Worm (Caenorhabditis elegans) whole organism, L1 larva: ENCODE results near the gene anoh-2.

Experiments
- C34B4.2 ChIP-seq: sonication (generic microtip); optimal IDR thresholded peaks from 2 replicates; lab custom pipeline; 2017; ENCODE audit warnings: mild to moderate bottlenecking, missing genetic modification characterization, missing compliant biosample characterization
- aha-1 ChIP-seq: fragments of 150-350 bp; optimal IDR thresholded peaks from 2 replicates; lab custom pipeline; 2014; ENCODE audit warnings: missing biosample characterization, missing genetic modification characterization
- hpl-2 ChIP-seq: fragments of 150-350 bp; optimal IDR thresholded peaks from 2 replicates; lab custom pipeline; 2014; ENCODE audit warnings: missing biosample characterization, missing genetic modification reagents, missing genetic modification characterization
- lin-13 ChIP-seq: fragments of 150-350 bp; optimal IDR thresholded peaks from 2 replicates; lab custom pipeline; 2014; ENCODE audit warnings: missing biosample characterization, missing genetic modification reagents, missing genetic modification characterization
- nhr-77 ChIP-seq: fragments of 150-350 bp; optimal IDR thresholded peaks from 2 replicates; lab custom pipeline; 2014; ENCODE audit warnings: missing biosample characterization, missing genetic modification characterization
- zip-4 ChIP-seq: fragments of 200-800 bp; sonication (Bioruptor generic); optimal IDR thresholded peaks from 2 replicates; lab custom pipeline; 2018; ENCODE audit warnings: mild to moderate bottlenecking, missing genetic modification characterization, moderate library complexity, missing compliant biosample characterization
- ztf-11 ChIP-seq, 2 experiments: sonication (generic microtip); optimal IDR thresholded peaks; 2 replicates each; lab custom pipeline; 2016 to 2017; ENCODE audit warnings: missing genetic modification characterization in 2 of 2, missing biosample characterization in 1 of 2, missing compliant biosample characterization in 1 of 2

DNA sequence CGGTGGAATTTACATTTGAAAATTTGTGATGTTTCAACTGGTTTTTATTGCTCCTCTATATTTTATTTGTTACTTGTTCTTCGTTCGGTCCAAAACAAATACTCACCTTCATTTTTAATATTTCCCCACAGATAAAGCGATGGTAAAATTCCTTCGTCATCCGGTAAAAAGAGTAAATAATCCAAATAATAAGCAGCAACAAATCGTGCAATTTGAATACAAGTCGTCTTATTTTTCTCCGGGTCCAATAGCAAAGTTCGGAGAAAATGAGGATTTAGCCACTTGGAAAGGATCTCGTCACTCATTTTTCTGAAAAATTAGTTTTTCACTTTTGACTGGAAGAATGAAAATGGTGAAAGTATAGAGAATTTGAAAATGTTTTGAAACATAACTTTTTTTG is 5.0 kb upstream of the anoh-2 start, which contains the start of gene talp-3:
- no peak for TF ChIP-seq lin-13 (GFP tag; lab: Kevin White, UChicago)
- TF ChIP-seq nhr-77 (tag; lab: Kevin White, UChicago), result no peak
- no peak for TF ChIP-seq ztf-11 (tag; optimal IDR thresholded peaks at IDR 0.05; lab: Kevin White, UChicago)
- no peak for TF ChIP-seq hpl-2 (GFP tag; lab: Kevin White, UChicago)
- TF ChIP-seq C34B4.2 (tag; lab: Kevin White, UChicago), result no peak
- TF ChIP-seq zip-4 (GFP tag; lab: Kevin White, UChicago), result no peak
- no peak for TF ChIP-seq aha-1 (tag; lab: Kevin White, UChicago)
